Fruit fly (Drosophila melanogaster): Measurements from ENCODE around the gene CG9356.

CG9356 gene

dm6 chr3R:9380970-9381369 is 23.1 kb downstream of the CG9356 start:
- peak; percentile 86 for TF ChIP-seq nom (GFP tag; optimal IDR thresholded peaks at IDR 0.05)
- no peak for TF ChIP-seq stc (GFP tag; IDR thresholded peaks at IDR 0.05)

- peak; percentile 91 for TF ChIP-seq Xrp1 (GFP tag; IDR thresholded peaks at IDR 0.05)
- TF ChIP-seq dan (GFP tag; IDR thresholded peaks at IDR 0.05) = no peak
- TF ChIP-seq Poxn (GFP tag; IDR thresholded peaks at IDR 0.05) = no peak
- no peak for TF ChIP-seq CG1024 (GFP tag; IDR thresholded peaks at IDR 0.05)
- TF ChIP-seq grn (GFP tag; optimal IDR thresholded peaks at IDR 0.05) = peak; percentile 79
- no peak for TF ChIP-seq da (GFP tag; optimal IDR thresholded peaks at IDR 0.05)
- no peak for TF ChIP-seq CG6683 (GFP tag; optimal IDR thresholded peaks at IDR 0.05)
- no peak for TF ChIP-seq pb (GFP tag; optimal IDR thresholded peaks at IDR 0.05)
- no peak for TF ChIP-seq aop (GFP tag; IDR thresholded peaks at IDR 0.05)
- peak; percentile 15 for TF ChIP-seq CG12659 (GFP tag; optimal IDR thresholded peaks at IDR 0.05)
- no peak for TF ChIP-seq pnt (GFP tag; optimal IDR thresholded peaks at IDR 0.05)
- TF ChIP-seq wek (GFP tag; optimal IDR thresholded peaks at IDR 0.05) = no peak
- TF ChIP-seq Hr51 (GFP tag; optimal IDR thresholded peaks at IDR 0.05) = peak in 1 of 2 experiments; percentile 10
- no peak for TF ChIP-seq pfk (GFP tag; optimal IDR thresholded peaks at IDR 0.05)
- no peak for TF ChIP-seq ERR (GFP tag; optimal IDR thresholded peaks at IDR 0.05)
- peak; percentile 85 for TF ChIP-seq CG33557 (GFP tag; optimal IDR thresholded peaks at IDR 0.05)
- TF ChIP-seq sug (tag; optimal IDR thresholded peaks at IDR 0.05) = no peak
- TF ChIP-seq CG1832 (GFP tag; optimal IDR thresholded peaks at IDR 0.05) = no peak
- no peak for TF ChIP-seq CG34224 (GFP tag; IDR thresholded peaks at IDR 0.05; ENCODE audit: partially characterized antibody)
- TF ChIP-seq CG30431 (GFP tag; optimal IDR thresholded peaks at IDR 0.05) = peak; percentile 44
- peak; percentile 15 for TF ChIP-seq psq (GFP tag; optimal IDR thresholded peaks at IDR 0.05)
- no peak for TF ChIP-seq br (optimal IDR thresholded peaks at IDR 0.05)
- peak; percentile 47 for TF ChIP-seq Chrac-16 (GFP tag; optimal IDR thresholded peaks at IDR 0.05)
- TF ChIP-seq Awh (GFP tag; IDR thresholded peaks at IDR 0.05) = 0 out of 2 replicates have a peak, but pooled peaks have one; percentile 26
- TF ChIP-seq CG10654 (GFP tag; optimal IDR thresholded peaks at IDR 0.05) = peak; percentile 11
- no peak for TF ChIP-seq pho (GFP tag; optimal IDR thresholded peaks at IDR 0.05)
- TF ChIP-seq CG1233 (GFP tag; optimal IDR thresholded peaks at IDR 0.05) = peak; percentile 43
- TF ChIP-seq CG17359 (tag; optimal IDR thresholded peaks at IDR 0.05) = peak; percentile 5
- peak; percentile 22 for TF ChIP-seq CG6813 (GFP tag; optimal IDR thresholded peaks at IDR 0.05)
- no peak for TF ChIP-seq CG12236 (GFP tag; optimal IDR thresholded peaks at IDR 0.05)
- TF ChIP-seq eyg (GFP tag; optimal IDR thresholded peaks at IDR 0.05) = no peak
- no peak for TF ChIP-seq CG2199 (GFP tag; IDR thresholded peaks at IDR 0.05)
- peak; percentile 10 for TF ChIP-seq CG5180 (GFP tag; optimal IDR thresholded peaks at IDR 0.05)
- TF ChIP-seq CG9932 (GFP tag; IDR thresholded peaks at IDR 0.05) = no peak
- no peak for TF ChIP-seq pzg (GFP tag; optimal IDR thresholded peaks at IDR 0.05)
- no peak for TF ChIP-seq sc (optimal IDR thresholded peaks at IDR 0.05)
- peak; percentile 33 for TF ChIP-seq sc (GFP tag; optimal IDR thresholded peaks at IDR 0.05)
- no peak for TF ChIP-seq tna (GFP tag; IDR thresholded peaks at IDR 0.05; ENCODE audit: partially characterized antibody)
- no peak for TF ChIP-seq CG1647 (GFP tag; optimal IDR thresholded peaks at IDR 0.05)
- no peak for TF ChIP-seq MTF-1 (GFP tag; optimal IDR thresholded peaks at IDR 0.05; ENCODE audit: borderline replicate concordance)
- TF ChIP-seq Med (GFP tag) = peak; percentile 88
- TF ChIP-seq hkb (optimal IDR thresholded peaks at IDR 0.05) = no peak
- TF ChIP-seq hkb (GFP tag; IDR thresholded peaks at IDR 0.05) = peak; percentile 24; the same call in 1 of the 2 replicates
- TF ChIP-seq HmgD (GFP tag; optimal IDR thresholded peaks at IDR 0.05) = no peak
- peak; percentile 9 for TF ChIP-seq chn (GFP tag; optimal IDR thresholded peaks at IDR 0.05)
- peak; percentile 42; the same call in 1 of the 3 replicates for TF ChIP-seq zfh1 (GFP tag; IDR thresholded peaks at IDR 0.05)
- peak; percentile 80 for TF ChIP-seq gsb-n (tag; optimal IDR thresholded peaks at IDR 0.05)
Measured at dm6 chr3R:9378644-9379411, 25.2 kb downstream of the CG9356 start.

Measured in whole organism, embryonic.